Worm (Caenorhabditis elegans): ENCODE results near the gene K11H12.6.

The K11H12.6 gene

DNA sequence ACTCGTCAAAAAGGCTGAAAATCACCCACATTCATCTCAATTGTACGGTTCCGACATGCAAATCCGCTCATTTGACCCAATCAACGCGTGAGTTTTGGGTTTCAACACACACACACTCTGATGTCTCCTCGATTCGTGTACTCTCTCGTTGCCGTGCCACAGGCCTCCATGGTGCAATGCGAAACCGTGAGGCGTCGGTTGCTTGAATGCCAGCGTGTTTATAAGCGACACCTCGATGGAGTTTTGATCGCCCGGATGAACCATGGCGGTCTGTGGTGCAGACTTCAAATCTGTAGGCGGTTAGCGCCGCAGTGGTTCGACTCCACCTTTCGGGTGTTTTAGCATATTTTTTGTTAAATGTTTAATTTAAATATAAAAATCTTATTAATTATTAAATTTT lies 9.2 kb upstream of the K11H12.6 start (continued):
- TF ChIP-seq snpc-4 (tag; optimal IDR thresholded peaks at IDR 0.05) (peak; percentile 99), nhr-20 (tag; optimal IDR thresholded peaks at IDR 0.05) (peak; percentile 81), tlp-1 (tag; optimal IDR thresholded peaks at IDR 0.05) (no peak), efl-1 (optimal IDR thresholded peaks at IDR 0.05) (peak; percentile 64 to 75), efl-1 (GFP tag; optimal IDR thresholded peaks at IDR 0.05 in 1 of 2) (peak; percentile 55 to 97), nhr-19 (GFP tag; conservative IDR thresholded peaks at IDR 0.05) (peak; percentile 83), nhr-90 (tag; optimal IDR thresholded peaks at IDR 0.05; ENCODE audit: poor library complexity) (peak; percentile 89), nhr-11 (tag; optimal IDR thresholded peaks at IDR 0.05) (no peak), nhr-237 (tag; optimal IDR thresholded peaks at IDR 0.05) (no peak), aly-2 (tag; optimal IDR thresholded peaks at IDR 0.05) (peak; percentile 4), ceh-90 (tag; optimal IDR thresholded peaks at IDR 0.05) (no peak), zag-1 (tag; optimal IDR thresholded peaks at IDR 0.05) (no peak), F16B12.6 (tag; optimal IDR thresholded peaks at IDR 0.05) (peak; percentile 27), dpl-1 (GFP tag; optimal IDR thresholded peaks at IDR 0.05) (peak; percentile 45 to 56 (median 47)), pag-3 (tag; optimal IDR thresholded peaks at IDR 0.05; ENCODE audit: borderline replicate concordance, insufficient read depth) (no peak), lin-14 (GFP tag; optimal IDR thresholded peaks at IDR 0.05) (peak; percentile 74), zip-4 (GFP tag; optimal IDR thresholded peaks at IDR 0.05) (peak; percentile 63), fkh-8 (tag; optimal IDR thresholded peaks at IDR 0.05) (peak; percentile 59), lin-35 (GFP tag; optimal IDR thresholded peaks at IDR 0.05) (peak; percentile 60 to 67), rnt-1 (tag; optimal IDR thresholded peaks at IDR 0.05) (peak; percentile 94), lin-13 (GFP tag; optimal IDR thresholded peaks at IDR 0.05) (peak; percentile 58), ztf-11 (tag; optimal IDR thresholded peaks at IDR 0.05) (peak in 1 of 2 experiments; percentile 29), ama-1 (optimal IDR thresholded peaks at IDR 0.05) (peak; percentile 68), efl-3 (GFP tag; optimal IDR thresholded peaks at IDR 0.05) (no peak), sptf-1 (tag; optimal IDR thresholded peaks at IDR 0.05) (no peak), jun-1 (tag; optimal IDR thresholded peaks at IDR 0.05) (no peak), unc-98 (GFP tag; IDR thresholded peaks at IDR 0.05) (peak; percentile 54; the same call in 1 of the 2 replicates), irx-1 (tag; optimal IDR thresholded peaks at IDR 0.05) (peak; percentile 40), tbx-2 (tag; optimal IDR thresholded peaks at IDR 0.05) (peak; percentile 61), C16A3.4 (tag; optimal IDR thresholded peaks at IDR 0.05) (peak; percentile 64), lin-39 (tag; optimal IDR thresholded peaks at IDR 0.05) (peak; percentile 53), unc-130 (tag; optimal IDR thresholded peaks at IDR 0.05) (peak; percentile 27), ceh-8 (GFP tag; optimal IDR thresholded peaks at IDR 0.05) (no peak), ceh-88 (GFP tag; IDR thresholded peaks at IDR 0.05) (0 out of 2 replicates have a peak, but pooled peaks have one; percentile 28), pax-3 (tag; optimal IDR thresholded peaks at IDR 0.05) (no peak), hpl-2 (GFP tag; optimal IDR thresholded peaks at IDR 0.05) (no peak), fos-1 (tag; optimal IDR thresholded peaks at IDR 0.05) (peak; percentile 69), nhr-71 (tag; optimal IDR thresholded peaks at IDR 0.05) (peak; percentile 90), nhr-28 (tag; optimal IDR thresholded peaks at IDR 0.05) (no peak)

- TF ChIP-seq zag-1 (tag; optimal IDR thresholded peaks at IDR 0.05) (no peak), unc-86 (tag; optimal IDR thresholded peaks at IDR 0.05) (no peak), ztf-11 (tag; optimal IDR thresholded peaks at IDR 0.05) (no peak), fkh-4 (tag; optimal IDR thresholded peaks at IDR 0.05; ENCODE audit: borderline replicate concordance) (no peak), rnt-1 (tag; optimal IDR thresholded peaks at IDR 0.05) (no peak), ces-1 (GFP tag; optimal IDR thresholded peaks at IDR 0.05) (no peak), lin-35 (GFP tag; optimal IDR thresholded peaks at IDR 0.05) (peak in 1 of 2 experiments; percentile 21), tlp-1 (tag; optimal IDR thresholded peaks at IDR 0.05) (no peak), mef-2 (tag; optimal IDR thresholded peaks at IDR 0.05) (no peak), fkh-8 (tag; optimal IDR thresholded peaks at IDR 0.05) (peak; percentile 18), irx-1 (tag; optimal IDR thresholded peaks at IDR 0.05) (no peak), nhr-71 (tag; optimal IDR thresholded peaks at IDR 0.05) (no peak), unc-130 (tag; optimal IDR thresholded peaks at IDR 0.05) (no peak), sup-37 (GFP tag; optimal IDR thresholded peaks at IDR 0.05) (no peak), mep-1 (tag; optimal IDR thresholded peaks at IDR 0.05) (peak; percentile 14)
Measured at ce11 chrIV:658497-659177, 8.5 kb upstream of the K11H12.6 start.
